Worm (Caenorhabditis elegans): Measurements from ENCODE around the gene R11.4.

DNA sequence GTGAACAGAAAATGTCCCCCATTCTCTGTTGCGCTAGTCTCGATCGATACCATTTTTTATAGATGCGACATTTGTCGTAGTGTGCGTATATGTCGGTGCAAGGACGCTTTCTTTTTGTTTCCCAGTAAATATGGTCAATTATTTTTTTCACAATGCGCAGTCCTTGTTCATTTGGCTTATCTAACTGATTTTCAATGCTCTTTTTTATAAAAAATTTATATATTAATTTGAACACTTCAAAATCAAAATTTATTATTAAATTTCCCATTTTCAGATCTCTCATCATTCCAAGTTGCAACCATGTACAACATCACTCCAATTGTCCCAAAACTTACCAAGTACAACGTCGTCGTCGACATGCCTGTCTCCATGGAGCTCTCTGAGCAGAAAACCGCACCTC, 6.7 kb upstream of the R11.4 start, which contains the start of gene F23A7.1:
- TF ChIP-seq scrt-1 (GFP tag; IDR thresholded peaks at IDR 0.05) (no peak), sea-1 (GFP tag; conservative IDR thresholded peaks at IDR 0.05) (no peak), F13C5.2 (tag; optimal IDR thresholded peaks at IDR 0.05) (no peak), tbx-11 (GFP tag; IDR thresholded peaks at IDR 0.05) (no peak), ama-1 (optimal IDR thresholded peaks at IDR 0.05) (no peak), hmbx-1 (tag; optimal IDR thresholded peaks at IDR 0.05) (no peak), flt-1 (GFP tag; IDR thresholded peaks at IDR 0.05) (no peak)
